Fruit fly (Drosophila melanogaster) whole organism, embryonic: ENCODE data around the gene CG6873.
A peak's percentile ranks its signal among the peaks of the same experiment; 100 is the strongest.

Experiments
- CG10654 ChIP-seq: fragments of 200-800 bp; sonication (Bioruptor generic); optimal IDR thresholded peaks from 2 replicates; lab custom pipeline; 2016; ENCODE audit warnings: missing biosample characterization, missing genetic modification characterization
- CG11456 ChIP-seq: fragments of 200-800 bp; sonication (Bioruptor generic); IDR thresholded peaks from 3 replicates; pipeline ENCODE4 v1.3.6; 2022; ENCODE audit warnings: missing biosample characterization, missing genetic modification characterization
- CG12744 ChIP-seq: fragments of 200-800 bp; sonication (Bioruptor generic); optimal IDR thresholded peaks from 2 replicates; lab custom pipeline; 2016; ENCODE audit warnings: missing biosample characterization, missing genetic modification characterization
- CG12942 ChIP-seq: fragments of 200-800 bp; sonication (Bioruptor generic); optimal IDR thresholded peaks from 3 replicates; lab custom pipeline; 2016; ENCODE audit warnings: missing biosample characterization, missing genetic modification characterization
- CG13287 ChIP-seq: fragments of 200-800 bp; sonication (Bioruptor generic); IDR thresholded peaks from 2 replicates; pipeline ENCODE4 v1.3.6; 2022; ENCODE audit warnings: missing biosample characterization, missing genetic modification characterization; ENCODE audit not compliant: partially characterized antibody
- CG13775 ChIP-seq: fragments of 200-800 bp; sonication (Bioruptor generic); optimal IDR thresholded peaks from 3 replicates; lab custom pipeline; 2017; ENCODE audit warnings: missing biosample characterization, mild to moderate bottlenecking, missing genetic modification characterization
- CG15073 ChIP-seq: fragments of 200-800 bp; sonication (Bioruptor generic); optimal IDR thresholded peaks from 2 replicates; lab custom pipeline; 2016; ENCODE audit warnings: missing biosample characterization, missing genetic modification characterization
- CG17802 ChIP-seq: fragments of 200-800 bp; sonication (Bioruptor generic); optimal IDR thresholded peaks from 2 replicates; lab custom pipeline; 2018; ENCODE audit warnings: missing biosample characterization, mild to moderate bottlenecking, missing genetic modification characterization, moderate library complexity
- CG2712 ChIP-seq: fragments of 200-800 bp; optimal IDR thresholded peaks from 3 replicates; lab custom pipeline; 2019; ENCODE audit warnings: missing biosample characterization, mild to moderate bottlenecking, missing genetic modification characterization, moderate library complexity
- CG3163 ChIP-seq: fragments of 200-800 bp; sonication (Bioruptor generic); optimal IDR thresholded peaks from 3 replicates; lab custom pipeline; 2016; ENCODE audit warnings: missing biosample characterization, missing genetic modification characterization
- CG3281 ChIP-seq: fragments of 200-800 bp; sonication (Bioruptor generic); optimal IDR thresholded peaks from 3 replicates; lab custom pipeline; 2017; ENCODE audit warnings: missing biosample characterization, mild to moderate bottlenecking, missing genetic modification characterization
- CG33213 ChIP-seq: fragments of 200-800 bp; sonication (Bioruptor generic); optimal IDR thresholded peaks from 3 replicates; lab custom pipeline; 2016; ENCODE audit warnings: missing biosample characterization, missing genetic modification characterization
- CG34224 ChIP-seq: fragments of 200-800 bp; sonication (Bioruptor generic); IDR thresholded peaks from 3 replicates; pipeline ENCODE4 v1.3.6; 2022; ENCODE audit warnings: missing biosample characterization, missing genetic modification characterization; ENCODE audit not compliant: partially characterized antibody
- CG3847 ChIP-seq: fragments of 200-800 bp; sonication (Bioruptor generic); IDR thresholded peaks from 2 replicates; pipeline ENCODE4 v1.3.6; 2022; ENCODE audit warnings: missing biosample characterization, missing genetic modification characterization
- CG4282 ChIP-seq: fragments of 200-800 bp; sonication (Bioruptor generic); optimal IDR thresholded peaks from 2 replicates; lab custom pipeline; 2016; ENCODE audit warnings: missing biosample characterization, missing genetic modification characterization
- CG6689 ChIP-seq: fragments of 200-800 bp; sonication (Bioruptor generic); IDR thresholded peaks from 2 replicates; pipeline ENCODE4 v1.3.6; 2022; ENCODE audit warnings: missing biosample characterization, missing genetic modification characterization
- CG7357 ChIP-seq: fragments of 200-800 bp; sonication (Bioruptor generic); IDR thresholded peaks from 3 replicates; pipeline ENCODE4 v1.3.6; 2022; ENCODE audit warnings: missing biosample characterization, missing genetic modification characterization
- CG7963 ChIP-seq: fragments of 200-800 bp; sonication (Bioruptor generic); IDR thresholded peaks from 3 replicates; pipeline ENCODE4 v1.3.6; 2022; ENCODE audit warnings: missing biosample characterization, missing genetic modification characterization; ENCODE audit not compliant: partially characterized antibody
- CG9437 ChIP-seq: fragments of 200-800 bp; sonication (Bioruptor generic); optimal IDR thresholded peaks from 2 replicates; lab custom pipeline; 2018; ENCODE audit warnings: missing biosample characterization, mild to moderate bottlenecking, missing genetic modification characterization
- CG9817 ChIP-seq: fragments of 200-800 bp; sonication (Bioruptor generic); optimal IDR thresholded peaks from 2 replicates; lab custom pipeline; 2018; ENCODE audit warnings: missing biosample characterization, mild to moderate bottlenecking, missing genetic modification characterization, moderate library complexity
- CoRest ChIP-seq: fragments of 200-800 bp; sonication (Bioruptor generic); optimal IDR thresholded peaks from 3 replicates; lab custom pipeline; 2018; ENCODE audit warnings: missing biosample characterization, mild to moderate bottlenecking, missing genetic modification characterization, moderate library complexity
- Dfd ChIP-seq, 2 experiments: fragments of >200 bp; optimal IDR thresholded peaks; 2 replicates each; lab custom pipeline; 2017; ENCODE audit warnings: missing biosample characterization in 2 of 2, missing genetic modification characterization in 2 of 2
- Dll ChIP-seq: fragments of 200-800 bp; sonication (Bioruptor generic); IDR thresholded peaks from 4 replicates; pipeline ENCODE4 v1.3.6; 2022; ENCODE audit warnings: missing biosample characterization, missing genetic modification characterization; ENCODE audit not compliant: partially characterized antibody
- Eip74EF ChIP-seq, 2 experiments: fragments of 200-800 bp in 1 of 2; fragments of >200 bp in 1 of 2; sonication (Bioruptor generic) in 1 of 2; optimal IDR thresholded peaks; 2 replicates each; lab custom pipeline; 2017 to 2019; ENCODE audit warnings: missing biosample characterization in 2 of 2, missing genetic modification characterization in 2 of 2, mild to moderate bottlenecking in 1 of 2, moderate library complexity in 1 of 2
- Gug ChIP-seq: fragments of 200-800 bp; sonication (Bioruptor generic); IDR thresholded peaks from 4 replicates; pipeline ENCODE4 v1.3.6; 2022; ENCODE audit warnings: missing biosample characterization, missing genetic modification characterization
- Kr ChIP-seq: fragments of 200-800 bp; sonication (Bioruptor generic); optimal IDR thresholded peaks from 2 replicates; lab custom pipeline; 2017; ENCODE audit warnings: missing biosample characterization, mild to moderate bottlenecking, missing genetic modification characterization
- MESR4 ChIP-seq: fragments of 200-800 bp; sonication (Bioruptor generic); optimal IDR thresholded peaks from 2 replicates; lab custom pipeline; 2018; ENCODE audit warnings: missing biosample characterization, mild to moderate bottlenecking, missing genetic modification characterization, moderate library complexity
- Max ChIP-seq: fragments of 200-800 bp; sonication (Bioruptor generic); optimal IDR thresholded peaks from 2 replicates; lab custom pipeline; 2016; ENCODE audit warnings: missing biosample characterization, mild to moderate bottlenecking, missing genetic modification characterization
- Med ChIP-seq: fragments of 200-800 bp; sonication (Bioruptor generic); peaks from one replicate; lab custom pipeline; 2016; ENCODE audit warnings: missing biosample characterization, missing genetic modification characterization, mild to moderate bottlenecking, inconsistent platforms, moderate library complexity
- Pdp1 ChIP-seq, 2 experiments: fragments of 200-800 bp; sonication (Bioruptor generic); optimal IDR thresholded peaks; 3 replicates each; lab custom pipeline; 2016; ENCODE audit warnings: missing biosample characterization in 2 of 2, missing genetic modification characterization in 2 of 2, mild to moderate bottlenecking in 1 of 2, moderate library complexity in 1 of 2
- Rfx ChIP-seq: fragments of 200-800 bp; sonication (Bioruptor generic); IDR thresholded peaks from 2 replicates; pipeline ENCODE4 v1.3.6; 2022; ENCODE audit warnings: missing biosample characterization, missing genetic modification characterization
- Ssrp ChIP-seq: fragments of 200-800 bp; sonication (Bioruptor generic); optimal IDR thresholded peaks from 2 replicates; lab custom pipeline; 2018; ENCODE audit warnings: missing biosample characterization, mild to moderate bottlenecking, missing genetic modification characterization, moderate library complexity
- Tbp ChIP-seq: fragments of >200 bp; optimal IDR thresholded peaks from 2 replicates; lab custom pipeline; 2018; ENCODE audit warnings: missing biosample characterization, missing genetic modification characterization
- abd-A ChIP-seq: fragments of 200-800 bp; sonication (Bioruptor generic); optimal IDR thresholded peaks from 3 replicates; lab custom pipeline; 2019; ENCODE audit warnings: missing biosample characterization, mild to moderate bottlenecking, missing genetic modification characterization, moderate library complexity
- ac ChIP-seq: fragments of 200-800 bp; sonication (Bioruptor generic); optimal IDR thresholded peaks from 3 replicates; lab custom pipeline; 2017; ENCODE audit warnings: missing biosample characterization, mild to moderate bottlenecking, missing genetic modification characterization
- amos ChIP-seq: fragments of 200-800 bp; sonication (Bioruptor generic); IDR thresholded peaks from 2 replicates; pipeline ENCODE4 v1.3.6; 2022; ENCODE audit warnings: missing biosample characterization, missing genetic modification characterization; ENCODE audit not compliant: partially characterized antibody
- cg ChIP-seq: fragments of 200-800 bp; sonication (Bioruptor generic); optimal IDR thresholded peaks from 3 replicates; lab custom pipeline; 2019; ENCODE audit warnings: missing biosample characterization, mild to moderate bottlenecking, missing genetic modification characterization, moderate library complexity
- hkb ChIP-seq, 2 experiments: fragments of 200-800 bp in 1 of 2; fragments of >200 bp in 1 of 2; sonication (Bioruptor generic) in 1 of 2; IDR thresholded peaks in 1 of 2; optimal IDR thresholded peaks in 1 of 2; 2 replicates each; pipeline versions ENCODE4 v1.3.6 to Lab custom; 2017 to 2022; ENCODE audit warnings: missing biosample characterization in 1 of 2, missing genetic modification characterization in 1 of 2
- nerfin-2 ChIP-seq: fragments of 200-800 bp; sonication (Bioruptor generic); IDR thresholded peaks from 2 replicates; pipeline ENCODE4 v1.3.6; 2022; ENCODE audit warnings: missing biosample characterization, missing genetic modification characterization; ENCODE audit not compliant: partially characterized antibody
- pan ChIP-seq, 4 experiments: fragments of >200 bp in 3 of 4; fragments of 200-800 bp in 1 of 4; sonication (Bioruptor generic) in 1 of 4; optimal IDR thresholded peaks in 3 of 4; IDR thresholded peaks in 1 of 4; 2 replicates each; pipeline versions ENCODE4 v1.3.6 to Lab custom; 2017 to 2022; ENCODE audit warnings: missing biosample characterization in 2 of 4, missing genetic modification characterization in 2 of 4, mixed read lengths in 1 of 4
- phol ChIP-seq: fragments of 200-800 bp; sonication (Bioruptor generic); optimal IDR thresholded peaks from 3 replicates; lab custom pipeline; 2018; ENCODE audit warnings: missing biosample characterization, mild to moderate bottlenecking, missing genetic modification characterization, moderate library complexity
- slou ChIP-seq: fragments of 200-800 bp; sonication (Bioruptor generic); optimal IDR thresholded peaks from 3 replicates; lab custom pipeline; 2016; ENCODE audit warnings: missing biosample characterization, missing genetic modification characterization
- sr ChIP-seq: fragments of 200-800 bp; sonication (Bioruptor generic); IDR thresholded peaks from 3 replicates; pipeline ENCODE4 v1.3.6; 2022; ENCODE audit warnings: missing biosample characterization, missing genetic modification characterization
- ssp ChIP-seq: fragments of 200-800 bp; sonication (Bioruptor generic); IDR thresholded peaks from 2 replicates; pipeline ENCODE4 v1.3.6; 2022; ENCODE audit warnings: missing biosample characterization, missing genetic modification characterization
- tna ChIP-seq: fragments of 200-800 bp; sonication (Bioruptor generic); IDR thresholded peaks from 2 replicates; pipeline ENCODE4 v1.3.6; 2022; ENCODE audit warnings: missing biosample characterization, missing genetic modification characterization; ENCODE audit not compliant: partially characterized antibody
- usp ChIP-seq: fragments of >200 bp; optimal IDR thresholded peaks from 2 replicates; lab custom pipeline; 2017; ENCODE audit warnings: missing biosample characterization, missing genetic modification characterization
- vfl ChIP-seq: fragments of 200-800 bp; sonication (Bioruptor generic); optimal IDR thresholded peaks from 2 replicates; lab custom pipeline; 2016; ENCODE audit warnings: missing biosample characterization, missing genetic modification characterization

Gene CG6873

dm6 chrX:18788143-18788745, 48.5 kb upstream of the CG6873 start, which contains the start of the genes CG6961 and S6KL (continued):
- TF ChIP-seq CG3163 (no peak), usp (GFP tag; lab: Kevin White, UChicago) (no peak), Tbp (no peak), Kr (GFP tag; lab: Kevin White, UChicago) (no peak), MESR4 (GFP tag; lab: Kevin White, UChicago) (peak; percentile 83), sr (no peak), CG3281 (GFP tag; lab: Kevin White, UChicago) (no peak), tna (GFP tag; lab: Robert Waterston, UW) (peak; percentile 48; the same call in 1 of the 2 replicates), CG4282 (no peak), abd-A (tag; lab: Kevin White, UChicago) (no peak), CG13287 (GFP tag; lab: Robert Waterston, UW) (peak; percentile 79), CG34224 (GFP tag; lab: Robert Waterston, UW) (peak; percentile 61; the same call in 2 of the 3 replicates), phol (tag; lab: Kevin White, UChicago) (peak; percentile 53), CG15073 (GFP tag; lab: Kevin White, UChicago) (no peak), CG13775 (GFP tag; lab: Kevin White, UChicago) (peak; percentile 19), CG7963 (GFP tag; lab: Robert Waterston, UW) (peak; percentile 59; the same call in 2 of the 3 replicates), Dll (GFP tag; lab: Robert Waterston, UW) (peak; percentile 86), CG12744 (GFP tag; lab: Kevin White, UChicago) (no peak), CG9437 (GFP tag; lab: Kevin White, UChicago) (no peak), CG7357 (GFP tag; lab: Robert Waterston, UW) (peak; percentile 96), CG33213 (peak; percentile 15), Rfx (GFP tag; lab: Robert Waterston, UW) (peak; percentile 14; the same call in 1 of the 2 replicates), Ssrp (tag; lab: Kevin White, UChicago) (no peak), CG6689 (GFP tag; lab: Robert Waterston, UW) (no peak), CoRest (peak; percentile 44), pan (optimal IDR thresholded peaks at IDR 0.05; lab: Kevin White, UChicago) (no peak), pan (GFP tag; optimal IDR thresholded peaks at IDR 0.05 in 1 of 2, IDR thresholded peaks at IDR 0.05 in 1 of 2) (no peak), vfl (GFP tag; lab: Kevin White, UChicago) (no peak), CG17802 (tag; lab: Kevin White, UChicago) (peak; percentile 67), Med (peak; percentile 64), Max (GFP tag; lab: Kevin White, UChicago) (no peak), nerfin-2 (GFP tag; lab: Robert Waterston, UW) (peak; percentile 49; the same call in 1 of the 2 replicates), CG12942 (no peak), Pdp1 (GFP tag; optimal IDR thresholded peaks at IDR 0.05; lab: Kevin White, UChicago) (peak in 1 of 2 experiments; percentile 97), ac (GFP tag; lab: Kevin White, UChicago) (no peak), CG2712 (tag; lab: Kevin White, UChicago) (peak; percentile 22), ssp (peak; percentile 98), hkb (optimal IDR thresholded peaks at IDR 0.05; lab: Kevin White, UChicago) (peak; percentile 57), hkb (GFP tag; IDR thresholded peaks at IDR 0.05; lab: Robert Waterston, UW) (no peak), slou (no peak), cg (GFP tag; lab: Kevin White, UChicago) (peak; percentile 36), CG11456 (GFP tag; lab: Robert Waterston, UW) (no peak), CG9817 (tag; lab: Kevin White, UChicago) (peak; percentile 30), Gug (GFP tag; lab: Robert Waterston, UW) (no peak), CG3847 (GFP tag; lab: Robert Waterston, UW) (peak; percentile 43), Dfd (GFP tag; optimal IDR thresholded peaks at IDR 0.05; lab: Kevin White, UChicago) (peak in 1 of 2 experiments; percentile 71), CG10654 (GFP tag; lab: Kevin White, UChicago) (no peak), Eip74EF (GFP tag; optimal IDR thresholded peaks at IDR 0.05; lab: Kevin White, UChicago) (peak in 1 of 2 experiments; percentile 78), amos (GFP tag; lab: Robert Waterston, UW) (peak; percentile 77)
